Worm (Caenorhabditis elegans): Measurements from ENCODE around the gene myo-6.

Gene myo-6

DNA sequence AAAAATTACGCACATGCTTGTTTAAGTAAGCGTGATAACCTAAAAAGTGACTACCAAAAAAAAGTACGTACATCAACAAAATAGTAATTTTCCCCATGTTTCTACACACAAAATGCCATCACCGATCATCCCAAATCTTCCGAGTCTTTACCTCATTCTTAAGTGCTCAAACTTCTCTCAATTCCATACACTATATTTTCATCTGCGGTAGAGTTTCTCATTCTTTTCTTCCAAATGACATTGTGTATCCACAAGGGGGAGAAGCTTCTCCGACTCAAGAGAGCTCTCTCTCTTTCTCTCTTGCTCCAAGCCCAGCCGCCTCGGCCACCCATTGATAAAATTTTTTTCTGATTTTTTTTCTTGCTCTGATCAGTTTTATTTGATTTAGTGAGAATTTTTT lies at the start of gene myo-6:
Gene myo-6, plus strand, starts transcription at position 301 of the 400 bp plus-strand sequence.
- TF ChIP-seq him-1 (tag; optimal IDR thresholded peaks at IDR 0.05) = no peak
- no peak for TF ChIP-seq dao-5 (tag; optimal IDR thresholded peaks at IDR 0.05)
- no peak for TF ChIP-seq W03F9.2 (tag; optimal IDR thresholded peaks at IDR 0.05)

DNA sequence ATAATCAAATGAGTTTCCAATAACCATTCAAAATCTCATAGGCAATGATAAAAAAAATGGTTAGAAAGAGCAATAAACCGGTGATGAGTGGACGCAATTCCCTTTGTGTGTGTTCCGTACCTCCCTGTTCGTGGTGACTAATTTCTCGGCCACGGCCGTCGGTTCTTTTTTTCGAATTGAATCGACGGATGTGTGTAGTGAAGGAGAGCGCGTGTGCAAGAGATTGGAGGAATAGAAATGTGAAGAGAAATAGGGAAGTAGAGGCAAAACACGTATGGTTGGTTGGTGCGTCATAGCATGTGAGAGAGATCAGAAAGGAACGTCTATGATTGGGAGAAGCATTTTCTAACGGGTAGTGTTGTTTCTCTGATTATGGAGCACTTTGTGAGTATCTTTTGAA lies 49.8 kb upstream of the myo-6 start:
- TF ChIP-seq dao-5 (tag; optimal IDR thresholded peaks at IDR 0.05) (no peak), him-1 (tag; optimal IDR thresholded peaks at IDR 0.05) (no peak), W03F9.2 (tag; optimal IDR thresholded peaks at IDR 0.05) (peak; percentile 28)

DNA sequence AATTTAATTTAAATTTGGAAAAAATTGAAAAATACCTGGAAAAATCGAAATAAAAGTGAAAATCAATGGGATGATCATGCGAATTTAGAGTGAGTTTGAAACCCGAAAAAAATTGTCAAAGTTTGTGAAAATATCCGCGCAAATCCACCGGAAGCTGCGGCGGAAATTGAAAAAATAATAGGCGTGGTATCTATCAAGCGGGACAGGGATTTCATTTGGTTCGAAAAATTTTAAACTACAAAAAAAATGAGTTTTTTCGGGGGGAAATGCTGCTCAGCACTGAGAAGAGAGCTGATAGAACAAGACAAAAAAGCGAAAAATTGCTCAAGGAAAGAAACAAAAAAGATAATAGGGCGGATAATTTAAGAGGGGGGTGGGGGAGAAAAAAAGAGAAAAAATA lies 38.6 kb upstream of the myo-6 start, which contains the start of gene T03F6.9:
Gene T03F6.9, minus strand, starts transcription at position 101 of the 400 bp plus-strand sequence.
- TF ChIP-seq him-1 (tag; optimal IDR thresholded peaks at IDR 0.05) = no peak
- TF ChIP-seq W03F9.2 (tag; optimal IDR thresholded peaks at IDR 0.05) = no peak

DNA sequence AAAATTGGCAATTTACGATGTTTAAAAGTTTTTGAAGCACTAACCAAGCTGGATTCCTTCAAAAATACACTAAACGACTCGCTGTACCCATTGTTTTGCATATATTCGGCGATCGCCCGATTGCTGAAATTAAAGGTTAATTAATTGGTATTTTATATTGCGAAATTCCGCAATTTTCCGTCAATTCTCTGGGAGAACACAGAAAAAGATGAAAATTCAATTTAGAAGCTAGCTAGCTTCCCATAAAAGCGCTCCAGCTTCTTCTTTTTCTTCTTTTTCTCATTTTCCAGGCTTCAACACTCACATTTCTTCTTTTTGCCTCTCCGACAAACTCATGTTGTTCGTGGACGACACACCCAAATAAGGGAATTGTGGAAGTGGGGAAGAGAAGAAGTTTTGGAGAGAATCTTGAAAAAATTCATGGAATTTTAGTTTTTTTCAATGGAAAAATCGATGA lies 33.3 kb upstream of the myo-6 start, which contains the start of gene lis-1:
Gene lis-1, minus strand, starts transcription at position 407 of the 457 bp plus-strand sequence.
- TF ChIP-seq W03F9.2 (tag; optimal IDR thresholded peaks at IDR 0.05) = no peak
- no peak for TF ChIP-seq him-1 (tag; optimal IDR thresholded peaks at IDR 0.05)
- TF ChIP-seq dao-5 (tag; optimal IDR thresholded peaks at IDR 0.05) = no peak

DNA sequence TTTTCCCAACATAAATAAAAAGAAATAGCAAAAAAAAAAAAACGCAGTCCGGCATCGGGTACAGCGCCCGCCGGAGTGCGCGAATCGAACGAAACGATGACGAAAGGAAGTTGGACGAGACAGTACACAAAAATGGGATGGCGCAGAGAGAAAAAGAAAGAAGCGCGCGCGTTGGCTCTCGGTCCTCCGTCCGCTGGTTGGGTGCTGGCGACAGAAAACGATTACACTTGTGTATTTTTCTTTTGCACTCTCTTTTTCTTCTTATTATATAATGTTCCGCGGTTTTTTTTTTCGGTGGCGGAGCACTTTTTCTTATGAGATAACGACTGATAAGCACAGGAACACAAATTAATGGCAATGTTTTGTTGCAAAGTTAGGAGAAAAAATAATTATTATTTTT lies 32.3 kb upstream of the myo-6 start:
- TF ChIP-seq him-1 (tag; optimal IDR thresholded peaks at IDR 0.05) (no peak), dao-5 (tag; optimal IDR thresholded peaks at IDR 0.05) (no peak), W03F9.2 (tag; optimal IDR thresholded peaks at IDR 0.05) (peak; percentile 20)

DNA sequence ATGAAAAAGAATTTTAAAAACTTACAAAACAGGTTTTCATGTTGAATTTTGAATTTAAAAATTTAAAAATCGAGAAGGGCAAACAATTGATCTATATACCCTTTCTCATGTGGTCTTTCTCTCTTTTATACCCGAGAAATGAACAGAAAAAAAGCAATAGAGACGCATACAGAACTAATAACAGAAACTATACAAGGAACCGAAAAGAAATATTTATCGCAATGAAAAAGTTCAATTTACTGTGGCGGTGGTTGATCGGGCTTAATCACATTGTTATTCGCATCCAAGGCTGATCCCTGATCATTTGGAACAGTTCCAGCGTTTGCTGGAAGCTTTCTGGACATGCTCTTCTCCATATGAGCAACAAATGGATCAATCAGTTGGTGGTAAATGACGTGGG lies 31.4 kb upstream of the myo-6 start, which contains the start of gene T03F6.10:
Gene T03F6.10, minus strand, starts transcription at position 101 of the 400 bp plus-strand sequence.
- no peak for TF ChIP-seq dao-5 (tag; optimal IDR thresholded peaks at IDR 0.05)
- no peak for TF ChIP-seq W03F9.2 (tag; optimal IDR thresholded peaks at IDR 0.05)
- TF ChIP-seq him-1 (tag; optimal IDR thresholded peaks at IDR 0.05) = no peak

DNA sequence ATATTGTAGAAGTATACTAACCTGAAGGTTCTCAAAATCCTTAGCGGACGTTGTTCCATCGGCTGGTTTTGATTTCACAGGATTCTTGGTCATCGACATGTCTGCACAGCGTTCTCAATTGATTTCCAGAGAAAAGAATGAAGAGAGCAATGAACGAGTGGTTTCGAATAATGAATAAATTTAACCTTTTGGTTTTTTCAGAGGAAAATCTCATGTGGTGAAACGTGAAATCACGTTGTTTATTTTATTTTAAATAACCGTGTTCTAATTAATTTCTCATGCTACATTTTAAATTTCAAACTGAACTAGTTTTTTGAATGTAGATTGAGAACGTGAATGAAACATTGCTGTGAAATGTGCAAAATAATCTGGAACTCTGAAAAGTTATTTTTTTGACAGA lies 29.4 kb upstream of the myo-6 start, which contains the start of gene T03F6.6:
Gene T03F6.6, minus strand, starts transcription at position 101 of the 400 bp plus-strand sequence.
- TF ChIP-seq W03F9.2 (tag; optimal IDR thresholded peaks at IDR 0.05) (no peak), dao-5 (tag; optimal IDR thresholded peaks at IDR 0.05) (no peak), him-1 (tag; optimal IDR thresholded peaks at IDR 0.05) (no peak)

DNA sequence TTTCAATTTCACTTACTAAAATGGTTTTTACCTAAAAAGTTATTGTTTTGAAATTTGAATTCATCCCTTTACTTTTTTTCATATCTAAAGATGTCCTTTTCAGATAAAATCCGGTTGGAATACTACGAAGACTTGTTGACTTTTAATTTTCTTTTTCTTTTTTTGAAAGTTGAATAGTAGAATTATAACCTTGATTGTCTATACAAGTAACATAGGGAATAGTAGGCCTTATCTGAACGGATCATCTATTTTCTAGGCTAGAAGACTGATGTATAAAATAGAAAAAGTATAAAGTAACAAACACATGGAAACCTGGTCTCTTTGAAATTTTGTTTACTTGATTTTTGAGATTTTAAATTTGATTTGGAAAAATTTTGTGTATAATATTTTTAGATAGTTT lies 28.7 kb upstream of the myo-6 start:
- TF ChIP-seq him-1 (tag; optimal IDR thresholded peaks at IDR 0.05) = no peak
- no peak for TF ChIP-seq W03F9.2 (tag; optimal IDR thresholded peaks at IDR 0.05)
- no peak for TF ChIP-seq dao-5 (tag; optimal IDR thresholded peaks at IDR 0.05)

DNA sequence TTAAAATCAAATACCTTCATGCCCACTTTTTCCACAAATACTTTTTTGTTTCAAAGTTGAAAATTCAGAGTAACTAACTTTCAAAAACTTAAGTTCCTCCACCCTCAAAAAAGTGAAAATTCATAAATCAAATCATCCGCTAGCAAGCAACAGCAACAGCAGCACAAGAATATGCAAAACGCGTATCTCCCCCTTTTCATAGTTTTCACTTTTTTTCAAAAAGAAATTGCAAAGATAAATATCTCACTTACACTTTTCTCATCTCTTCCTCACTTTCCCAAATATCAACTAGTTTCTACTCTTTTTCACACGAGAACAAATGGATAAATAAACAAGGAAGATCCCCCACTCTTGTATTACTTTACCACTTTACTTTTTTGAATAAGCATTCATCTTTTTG lies 27.9 kb upstream of the myo-6 start:
- no peak for TF ChIP-seq W03F9.2 (tag; optimal IDR thresholded peaks at IDR 0.05)
- TF ChIP-seq dao-5 (tag; optimal IDR thresholded peaks at IDR 0.05) = no peak
- no peak for TF ChIP-seq him-1 (tag; optimal IDR thresholded peaks at IDR 0.05)

DNA sequence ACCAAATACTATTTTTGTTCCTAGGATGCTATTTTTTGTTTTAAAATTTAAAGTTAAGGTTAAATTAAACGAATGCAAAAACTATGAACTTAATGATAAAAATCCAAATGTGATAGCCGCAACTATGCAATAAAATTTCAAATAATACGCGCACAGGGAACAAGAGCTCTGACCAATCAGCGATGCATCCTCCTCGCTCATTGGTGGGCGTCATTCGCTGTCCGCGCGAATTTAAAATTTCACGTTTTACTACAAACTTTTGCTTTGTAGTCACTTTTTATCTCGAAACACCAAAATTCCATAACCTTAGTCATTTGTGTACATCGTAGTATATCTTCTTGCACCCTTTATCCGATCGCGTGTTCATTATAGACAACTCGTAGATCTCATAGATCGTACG lies 26.4 kb upstream of the myo-6 start:
- TF ChIP-seq him-1 (tag; optimal IDR thresholded peaks at IDR 0.05) = no peak
- no peak for TF ChIP-seq dao-5 (tag; optimal IDR thresholded peaks at IDR 0.05)
- TF ChIP-seq W03F9.2 (tag; optimal IDR thresholded peaks at IDR 0.05) = no peak

DNA sequence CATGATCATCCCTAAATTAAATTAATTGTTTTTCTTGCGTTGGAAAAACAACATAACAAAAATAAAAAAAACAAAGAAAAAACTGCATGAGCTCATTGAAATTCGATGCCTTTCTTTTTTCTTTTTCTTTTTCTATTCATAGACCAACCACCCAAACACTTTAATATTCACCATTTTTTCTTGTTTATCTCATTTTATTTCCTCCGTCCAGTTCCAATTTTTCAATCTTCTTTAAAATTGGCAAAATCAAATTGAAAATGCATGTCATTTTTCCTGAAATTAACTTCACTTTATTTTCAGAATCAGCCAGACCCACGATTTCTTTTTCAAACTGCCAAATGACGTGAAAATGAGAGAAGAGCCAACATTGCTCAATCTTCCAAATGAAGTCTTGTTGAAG lies 23.7 kb upstream of the myo-6 start, which contains the start of gene T03F6.4:
Gene T03F6.4, plus strand, starts transcription at position 301 of the 400 bp plus-strand sequence.
- TF ChIP-seq him-1 (tag; optimal IDR thresholded peaks at IDR 0.05) (no peak), W03F9.2 (tag; optimal IDR thresholded peaks at IDR 0.05) (no peak)

DNA sequence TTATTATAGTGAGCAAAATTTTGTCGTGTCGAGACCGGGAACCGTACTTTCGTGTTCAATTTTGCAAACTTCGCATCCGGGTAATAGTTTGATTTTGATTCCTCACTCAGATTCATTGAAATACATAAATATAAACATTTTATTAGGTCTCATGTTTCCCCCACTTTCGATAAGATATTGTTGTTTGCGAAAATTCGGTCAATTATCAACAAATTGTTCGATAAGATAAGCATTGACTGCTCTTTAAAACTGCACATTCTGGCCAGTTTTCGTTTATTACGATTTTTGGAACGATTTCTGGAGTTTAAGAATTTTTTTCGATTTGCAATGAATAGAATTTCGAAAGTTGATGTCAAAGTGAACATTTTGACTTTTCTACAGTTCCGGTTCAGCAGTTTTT lies 21.0 kb upstream of the myo-6 start:
- TF ChIP-seq him-1 (tag; optimal IDR thresholded peaks at IDR 0.05) (no peak), dao-5 (tag; optimal IDR thresholded peaks at IDR 0.05) (no peak), W03F9.2 (tag; optimal IDR thresholded peaks at IDR 0.05) (no peak)

DNA sequence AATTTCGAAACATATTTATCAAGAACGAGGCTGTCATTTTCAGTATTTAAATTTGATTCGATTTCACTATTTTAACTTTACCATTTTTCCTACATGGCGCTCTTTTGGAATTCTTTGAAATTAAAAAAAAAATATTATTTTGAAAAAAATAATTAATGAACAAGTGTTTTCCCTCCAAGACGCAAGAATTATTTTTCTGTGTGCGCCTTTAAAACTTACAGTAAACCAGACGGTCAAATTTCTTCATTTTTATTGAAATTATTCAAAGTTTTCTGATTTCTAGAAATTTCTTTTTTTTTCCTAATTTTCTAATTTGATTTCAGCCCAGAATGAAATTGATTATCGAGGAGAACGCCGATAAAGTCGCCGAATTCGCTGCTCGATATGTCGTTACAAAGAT lies 20.5 kb upstream of the myo-6 start, which contains the start of gene T03F6.3:
Gene T03F6.3, plus strand, starts transcription at position 318 of the 400 bp plus-strand sequence.
- TF ChIP-seq W03F9.2 (tag; optimal IDR thresholded peaks at IDR 0.05) (no peak), him-1 (tag; optimal IDR thresholded peaks at IDR 0.05) (no peak), dao-5 (tag; optimal IDR thresholded peaks at IDR 0.05) (no peak)

DNA sequence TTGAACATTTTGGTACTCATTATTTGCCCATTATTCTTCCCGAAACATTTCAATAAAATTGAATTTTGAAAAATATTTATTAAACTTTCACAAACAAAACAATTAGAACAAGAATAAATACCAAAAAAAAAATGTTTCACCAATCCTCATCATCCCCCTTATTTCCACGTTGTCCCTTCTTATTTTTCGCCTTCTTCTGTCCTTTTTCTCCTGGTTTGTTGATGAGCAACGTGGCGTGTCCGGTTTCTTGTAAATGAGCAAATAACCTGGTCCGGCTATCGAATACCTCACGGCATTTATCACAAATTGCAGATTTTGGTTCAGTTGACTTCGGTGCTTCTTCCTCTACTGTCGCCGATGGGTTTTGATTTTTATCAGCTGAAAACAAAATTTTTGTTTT lies 18.8 kb upstream of the myo-6 start:
- TF ChIP-seq W03F9.2 (tag; optimal IDR thresholded peaks at IDR 0.05) = no peak
- no peak for TF ChIP-seq him-1 (tag; optimal IDR thresholded peaks at IDR 0.05)
- TF ChIP-seq dao-5 (tag; optimal IDR thresholded peaks at IDR 0.05) = no peak

DNA sequence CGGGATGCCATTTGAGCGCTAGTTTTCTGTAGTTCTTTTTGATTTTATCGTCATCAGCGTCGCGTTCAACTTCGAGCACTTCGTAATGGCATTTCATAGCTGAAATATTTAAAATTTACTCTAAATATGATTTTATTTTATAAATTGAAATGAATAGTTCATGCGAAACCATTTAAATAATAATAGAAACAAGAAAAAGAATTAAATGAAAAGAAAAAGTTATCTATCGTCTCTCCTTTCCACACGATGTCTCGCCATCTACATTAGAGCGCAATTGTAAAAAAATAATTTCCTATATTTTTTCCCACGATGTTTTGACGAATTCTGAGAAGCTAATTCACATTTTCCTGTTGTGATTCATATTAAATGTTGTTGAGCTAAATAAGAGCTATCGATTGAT lies 16.4 kb upstream of the myo-6 start, which contains the start of gene dnj-17:
Gene dnj-17, minus strand, starts transcription at position 101 of the 400 bp plus-strand sequence.
- TF ChIP-seq dao-5 (tag; optimal IDR thresholded peaks at IDR 0.05) (no peak), him-1 (tag; optimal IDR thresholded peaks at IDR 0.05) (no peak), W03F9.2 (tag; optimal IDR thresholded peaks at IDR 0.05) (no peak)

Measured in whole organism, L4/young adult.